Fruit fly (Drosophila melanogaster) whole organism, adult: ENCODE measurements around the gene Mic26-27.

Experiments
- CG11617 ChIP-seq: fragments of 200-800 bp; sonication (Bioruptor generic); optimal IDR thresholded peaks from 2 replicates; lab custom pipeline; 2017; ENCODE audit warnings: mild to moderate bottlenecking, missing biosample characterization, missing genetic modification reagents, missing genetic modification characterization
- CG12768 ChIP-seq: fragments of 200-800 bp; sonication (Bioruptor generic); optimal IDR thresholded peaks from 2 replicates; lab custom pipeline; 2017; ENCODE audit warnings: missing biosample characterization, missing genetic modification characterization, mild to moderate bottlenecking, moderate library complexity, missing genetic modification reagents
- CG14711 ChIP-seq: fragments of 200-800 bp; sonication (Bioruptor generic); optimal IDR thresholded peaks from 2 replicates; lab custom pipeline; 2018; ENCODE audit warnings: missing biosample characterization, mild to moderate bottlenecking, missing genetic modification characterization, moderate library complexity
- CG1620 ChIP-seq: fragments of 200-800 bp; sonication (Bioruptor generic); optimal IDR thresholded peaks from 2 replicates; lab custom pipeline; 2016; ENCODE audit warnings: missing biosample characterization, missing genetic modification characterization
- CG33017 ChIP-seq: fragments of 200-800 bp; sonication (Bioruptor generic); optimal IDR thresholded peaks from 2 replicates; lab custom pipeline; 2018; ENCODE audit warnings: missing biosample characterization, mild to moderate bottlenecking, missing genetic modification characterization, moderate library complexity
- CG5204 ChIP-seq: fragments of 200-800 bp; sonication (Bioruptor generic); optimal IDR thresholded peaks from 2 replicates; lab custom pipeline; 2016; ENCODE audit warnings: missing biosample characterization, missing genetic modification characterization
- CG7045 ChIP-seq: fragments of 200-800 bp; sonication (Bioruptor generic); optimal IDR thresholded peaks from 2 replicates; lab custom pipeline; 2017; ENCODE audit warnings: missing biosample characterization, mild to moderate bottlenecking, missing genetic modification characterization
- CG7101 ChIP-seq: fragments of 200-800 bp; sonication (Bioruptor generic); optimal IDR thresholded peaks from 2 replicates; lab custom pipeline; 2018; ENCODE audit warnings: missing biosample characterization, mild to moderate bottlenecking, missing genetic modification characterization, moderate library complexity
- Clk ChIP-seq: fragments of 200-800 bp; sonication (Bioruptor generic); optimal IDR thresholded peaks from 2 replicates; lab custom pipeline; 2017; ENCODE audit warnings: missing biosample characterization, missing genetic modification characterization
- Crg-1 ChIP-seq: fragments of 200-800 bp; sonication (Bioruptor generic); optimal IDR thresholded peaks from 2 replicates; lab custom pipeline; 2016; ENCODE audit warnings: missing biosample characterization, missing genetic modification characterization
- Hr96 ChIP-seq: fragments of 200-800 bp; sonication (Bioruptor generic); optimal IDR thresholded peaks from 2 replicates; lab custom pipeline; 2016; ENCODE audit warnings: missing biosample characterization, missing genetic modification characterization
- Mnt ChIP-seq: fragments of 200-800 bp; sonication (Bioruptor generic); optimal IDR thresholded peaks from 2 replicates; lab custom pipeline; 2016; ENCODE audit warnings: missing biosample characterization, mild to moderate bottlenecking, missing genetic modification characterization
- bab1 ChIP-seq: fragments of 200-800 bp; sonication (Bioruptor generic); optimal IDR thresholded peaks from 3 replicates; lab custom pipeline; 2019; ENCODE audit warnings: missing biosample characterization, mild to moderate bottlenecking, missing genetic modification characterization, moderate library complexity
- cic ChIP-seq: fragments of 200-800 bp; sonication (Bioruptor generic); optimal IDR thresholded peaks from 2 replicates; lab custom pipeline; 2017; ENCODE audit warnings: missing biosample characterization, mild to moderate bottlenecking, missing genetic modification characterization, moderate library complexity
- cnc ChIP-seq, 2 experiments: fragments of >200 bp; optimal IDR thresholded peaks; 2 replicates each; lab custom pipeline; 2017
- kay ChIP-seq: fragments of 200-800 bp; sonication (Bioruptor generic); peaks from one replicate; lab custom pipeline; 2016; ENCODE audit warnings: missing biosample characterization, missing genetic modification characterization, borderline replicate concordance
- ovo ChIP-seq: fragments of 200-800 bp; sonication (Bioruptor generic); optimal IDR thresholded peaks from 2 replicates; lab custom pipeline; 2016; ENCODE audit warnings: missing biosample characterization, missing genetic modification characterization
- pad ChIP-seq: fragments of 200-800 bp; sonication (Bioruptor generic); optimal IDR thresholded peaks from 3 replicates; lab custom pipeline; 2017; ENCODE audit warnings: missing biosample characterization, missing genetic modification characterization, mild to moderate bottlenecking, moderate library complexity, missing genetic modification reagents
- tj ChIP-seq: fragments of 200-800 bp; sonication (Bioruptor generic); optimal IDR thresholded peaks from 3 replicates; lab custom pipeline; 2017; ENCODE audit warnings: missing biosample characterization, mild to moderate bottlenecking, missing genetic modification characterization, moderate library complexity
- toe ChIP-seq: fragments of 200-800 bp; sonication (Bioruptor generic); optimal IDR thresholded peaks from 2 replicates; lab custom pipeline; 2016; ENCODE audit warnings: missing biosample characterization, missing genetic modification characterization

The Mic26-27 gene

DNA sequence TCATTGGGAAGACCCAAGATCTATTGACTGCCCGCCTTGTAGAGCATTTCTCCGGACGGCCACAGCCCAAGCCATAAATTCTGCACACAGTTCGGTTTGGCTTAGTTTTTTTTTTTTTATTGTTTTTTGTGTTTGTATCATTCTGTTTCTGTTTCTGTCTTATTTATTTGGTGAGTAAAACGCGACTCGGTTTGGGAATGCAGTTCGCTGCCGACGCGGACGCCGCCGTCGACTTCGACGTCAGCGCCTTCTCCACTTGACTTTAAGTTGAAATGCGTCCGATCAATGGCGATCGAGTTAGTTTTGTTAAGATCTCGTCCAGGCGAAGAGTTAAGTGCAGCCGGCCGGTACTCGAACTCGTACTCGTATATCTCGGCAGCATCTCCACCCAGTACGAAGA, 30.8 kb downstream of the Mic26-27 start, which contains the start of gene Sb:
Gene Sb, plus strand, starts transcription at position 301 of the 400 bp plus-strand sequence.
- no peak for TF ChIP-seq Clk
- no peak for TF ChIP-seq Crg-1
- TF ChIP-seq pad (GFP tag; lab: Kevin White, UChicago), result no peak
- TF ChIP-seq tj (GFP tag; lab: Kevin White, UChicago), result no peak
- TF ChIP-seq CG5204, result no peak
- TF ChIP-seq toe (GFP tag; lab: Kevin White, UChicago), result no peak
- TF ChIP-seq cnc (optimal IDR thresholded peaks at IDR 0.05; lab: Kevin White, UChicago), result no peak
- no peak for TF ChIP-seq CG7045 (GFP tag; lab: Kevin White, UChicago)
- TF ChIP-seq CG12768 (GFP tag; lab: Kevin White, UChicago), result no peak
- no peak for TF ChIP-seq bab1 (GFP tag; lab: Kevin White, UChicago)
- no peak for TF ChIP-seq CG1620
- no peak for TF ChIP-seq Mnt (GFP tag; lab: Kevin White, UChicago)
- TF ChIP-seq cic (GFP tag; lab: Kevin White, UChicago), result no peak
- TF ChIP-seq CG14711 (tag; lab: Kevin White, UChicago), result no peak
- no peak for TF ChIP-seq CG7101 (tag; lab: Kevin White, UChicago)
- no peak for TF ChIP-seq CG33017
- no peak for TF ChIP-seq ovo (GFP tag; lab: Kevin White, UChicago)

DNA sequence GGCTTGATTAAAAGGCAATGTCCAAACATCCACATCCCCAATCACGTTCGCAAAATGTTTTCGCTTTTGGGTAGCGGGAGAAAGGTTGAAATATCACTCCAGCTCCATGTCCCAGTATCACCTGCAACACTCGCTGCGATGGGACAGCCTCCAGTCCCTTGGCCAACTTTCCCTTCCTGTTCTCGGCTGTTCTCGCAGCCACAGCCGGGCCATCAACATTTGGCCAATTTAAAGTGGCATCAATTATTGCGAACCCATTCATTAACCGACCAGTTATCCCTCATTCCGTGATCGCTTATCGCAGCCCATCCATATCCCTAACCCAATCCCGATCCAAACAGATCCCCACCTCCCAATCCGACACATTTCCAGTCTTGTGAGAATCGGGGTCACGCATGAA, 33.5 kb downstream of the Mic26-27 start:
- TF ChIP-seq CG7045 (GFP tag; lab: Kevin White, UChicago), result no peak
- TF ChIP-seq cnc (optimal IDR thresholded peaks at IDR 0.05; lab: Kevin White, UChicago), result no peak
- TF ChIP-seq CG33017, result no peak
- no peak for TF ChIP-seq CG12768 (GFP tag; lab: Kevin White, UChicago)
- no peak for TF ChIP-seq cic (GFP tag; lab: Kevin White, UChicago)

DNA sequence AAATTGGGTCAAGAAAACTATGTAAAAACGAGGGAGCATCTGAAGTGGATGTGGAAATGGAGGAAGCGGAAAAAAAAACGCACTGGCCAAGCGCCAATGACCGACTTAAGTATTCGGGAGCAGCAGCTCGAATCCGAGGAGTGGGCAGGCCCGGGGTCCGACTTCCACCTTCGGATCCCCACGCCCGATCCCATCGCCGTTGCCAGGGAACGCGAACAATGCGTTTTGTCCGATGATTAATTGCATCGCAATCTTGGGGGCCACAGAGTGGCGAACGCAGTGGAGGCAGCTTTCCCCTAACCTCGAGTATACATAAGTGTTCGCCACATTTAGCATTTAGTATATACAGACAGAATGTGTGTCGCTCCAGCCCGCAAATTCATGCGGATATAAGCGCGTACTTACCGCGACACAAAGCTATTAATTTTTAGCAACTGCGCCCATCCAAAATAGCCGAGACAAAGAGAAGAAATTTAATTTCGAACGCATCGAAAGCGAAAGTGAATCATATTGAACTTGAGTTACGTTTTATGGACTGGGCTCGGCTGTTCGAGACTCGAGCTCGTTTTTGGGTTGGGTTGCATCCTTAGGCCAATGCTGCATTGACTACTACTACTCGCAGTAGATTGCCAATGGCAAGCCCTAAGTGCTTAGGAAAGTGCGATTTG, 40.7 kb downstream of the Mic26-27 start:
- TF ChIP-seq kay (GFP tag; lab: Kevin White, UChicago), result peak; percentile 22
- TF ChIP-seq cnc (optimal IDR thresholded peaks at IDR 0.05; lab: Kevin White, UChicago), result no peak

DNA sequence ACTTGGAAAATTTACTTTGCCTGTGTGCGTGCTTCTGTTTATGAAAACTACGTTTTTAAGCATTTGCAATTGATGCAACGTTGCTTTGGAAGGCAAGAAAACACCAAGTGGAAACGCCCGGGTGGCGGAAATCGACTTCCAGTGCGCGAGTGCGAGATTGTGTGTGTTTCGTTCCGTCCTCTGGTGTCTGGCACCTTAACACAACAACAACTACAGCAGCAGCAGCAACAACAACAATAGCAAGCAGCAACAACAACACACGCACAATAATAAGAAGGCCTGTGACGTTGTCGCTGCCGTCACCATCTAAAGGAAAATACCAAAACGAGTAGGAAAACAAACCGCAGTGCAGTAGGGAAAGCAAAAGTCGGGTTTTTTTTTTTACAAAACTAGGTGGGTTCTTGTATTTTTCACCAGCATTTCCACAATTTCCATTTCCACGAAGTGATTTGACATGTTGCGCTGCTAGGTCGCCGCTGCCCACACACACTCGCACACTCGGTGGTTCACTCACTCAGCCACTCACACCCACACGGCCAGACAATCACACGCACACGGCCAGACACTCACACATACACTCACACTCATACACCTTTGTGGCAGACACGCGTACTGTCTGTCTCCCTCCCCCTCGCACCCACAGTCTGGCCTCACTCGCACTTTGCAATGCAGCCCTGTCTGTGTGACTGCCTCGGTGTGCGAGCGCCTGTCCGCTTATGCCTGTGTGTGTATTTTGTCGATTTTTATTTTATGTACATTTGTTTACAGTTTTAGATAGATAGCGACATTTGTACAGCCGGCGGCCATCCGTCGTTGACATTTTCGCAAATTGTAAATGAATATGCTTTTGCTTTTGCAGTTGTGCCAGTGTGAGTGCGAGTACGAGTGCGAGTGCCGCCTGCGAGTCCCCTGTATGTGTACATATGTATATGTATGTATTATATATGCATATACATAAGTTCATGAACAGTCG, 47.1 kb downstream of the Mic26-27 start:
- TF ChIP-seq Hr96 (GFP tag; lab: Kevin White, UChicago) (peak; percentile 57), toe (GFP tag; lab: Kevin White, UChicago) (peak; percentile 66), CG5204 (peak; percentile 38), ovo (GFP tag; lab: Kevin White, UChicago) (peak; percentile 79), Mnt (GFP tag; lab: Kevin White, UChicago) (peak; percentile 96), kay (GFP tag; lab: Kevin White, UChicago) (peak; percentile 90), Clk (peak; percentile 52), cnc (optimal IDR thresholded peaks at IDR 0.05; lab: Kevin White, UChicago) (no peak), cic (GFP tag; lab: Kevin White, UChicago) (peak; percentile 99), bab1 (GFP tag; lab: Kevin White, UChicago) (no peak), CG33017 (no peak), CG7101 (tag; lab: Kevin White, UChicago) (peak; percentile 56), CG14711 (tag; lab: Kevin White, UChicago) (peak; percentile 28), CG11617 (GFP tag; lab: Kevin White, UChicago) (peak; percentile 46), CG7045 (GFP tag; lab: Kevin White, UChicago) (peak; percentile 13), CG12768 (GFP tag; lab: Kevin White, UChicago) (peak; percentile 76), CG1620 (peak; percentile 29), pad (GFP tag; lab: Kevin White, UChicago) (peak; percentile 74), Crg-1 (no peak), tj (GFP tag; lab: Kevin White, UChicago) (peak; percentile 57)

DNA sequence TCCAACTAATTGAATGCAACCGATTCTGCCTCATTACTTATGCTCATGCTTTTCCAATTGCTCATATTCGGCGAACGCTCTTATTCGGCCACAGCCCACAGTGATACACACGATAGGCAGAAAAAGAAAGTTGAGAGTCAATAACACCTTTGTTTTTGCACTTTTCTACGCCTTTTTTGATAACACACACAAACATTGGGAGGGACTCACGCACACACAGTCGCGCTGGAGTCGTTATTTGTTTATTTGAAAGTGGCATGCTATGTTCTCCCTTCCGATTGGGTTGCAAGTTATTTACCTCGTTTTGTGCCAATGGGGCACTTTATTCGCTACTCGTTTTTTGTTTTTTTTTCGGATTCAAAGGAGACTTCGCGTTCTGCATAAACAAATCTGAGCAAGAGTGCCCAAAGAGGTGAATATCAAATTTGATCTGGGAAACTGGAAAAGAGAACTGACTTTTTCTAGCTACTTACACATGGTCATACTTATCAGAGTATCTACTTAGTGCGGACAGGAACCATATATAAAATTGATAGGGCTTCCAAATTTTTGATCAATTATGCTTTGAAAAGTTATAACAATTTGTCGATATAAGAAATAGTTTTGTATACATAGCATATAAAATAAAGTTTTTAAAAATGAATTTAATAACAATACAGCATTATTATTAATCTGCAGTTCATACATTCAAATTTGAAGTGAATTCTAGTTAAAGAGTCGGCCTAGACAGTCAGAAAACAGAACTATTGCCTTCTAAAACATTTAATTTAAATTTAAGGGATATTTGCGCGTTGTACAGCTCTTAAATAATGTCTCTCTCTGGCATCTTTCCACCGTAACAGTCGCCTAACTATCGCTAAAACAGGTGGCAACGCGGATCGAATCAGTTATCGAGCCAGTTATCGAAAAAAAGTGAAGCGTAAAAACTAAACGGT, 48.1 kb downstream of the Mic26-27 start, which contains the start of the genes Mhcl and Akt:
Gene Mhcl, minus strand, starts transcription at position 429 of the 935 bp plus-strand sequence.
Gene Akt, plus strand, starts transcription at position 896 of the 935 bp plus-strand sequence.
- TF ChIP-seq CG11617 (GFP tag; lab: Kevin White, UChicago) (no peak), toe (GFP tag; lab: Kevin White, UChicago) (peak; percentile 53), Clk (no peak), CG1620 (peak; percentile 14), ovo (GFP tag; lab: Kevin White, UChicago) (peak; percentile 66), Hr96 (GFP tag; lab: Kevin White, UChicago) (peak; percentile 35)
